Worm (Caenorhabditis elegans) whole organism, dauer: ENCODE results near the gene lin-22.
"Not testable (repeated sequence)": the region's sequence is repeated elsewhere in the genome, so short reads cannot be mapped to it uniquely, and the experiment has no call there.

Source experiments
- unc-62 ChIP-seq: sonication (generic microtip); optimal IDR thresholded peaks from 2 replicates; lab custom pipeline; 2017; ENCODE audit warnings: missing biosample characterization, missing genetic modification reagents, missing genetic modification characterization

lin-22 gene

DNA sequence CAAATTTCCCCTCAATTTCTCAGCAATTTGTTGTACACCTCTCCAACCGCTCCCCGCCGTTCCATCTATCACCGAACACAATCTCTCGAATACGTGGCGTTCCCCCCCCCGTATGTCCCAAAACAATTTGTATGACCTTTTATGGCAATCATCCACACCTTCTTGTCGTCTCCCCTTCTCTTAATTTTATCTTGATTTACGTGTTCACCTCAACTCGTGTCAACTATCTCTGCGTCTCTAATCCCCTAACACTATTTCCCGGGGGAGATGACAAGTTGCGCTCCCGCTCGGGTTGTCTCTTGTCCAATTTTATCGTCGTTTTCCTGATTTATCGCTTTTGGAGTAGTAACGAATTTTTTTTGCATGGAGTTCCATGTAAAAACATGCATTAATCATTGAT, 4.9 kb upstream of the lin-22 start:
- TF ChIP-seq unc-62 (GFP tag; lab: Kevin White, UChicago) = no peak

DNA sequence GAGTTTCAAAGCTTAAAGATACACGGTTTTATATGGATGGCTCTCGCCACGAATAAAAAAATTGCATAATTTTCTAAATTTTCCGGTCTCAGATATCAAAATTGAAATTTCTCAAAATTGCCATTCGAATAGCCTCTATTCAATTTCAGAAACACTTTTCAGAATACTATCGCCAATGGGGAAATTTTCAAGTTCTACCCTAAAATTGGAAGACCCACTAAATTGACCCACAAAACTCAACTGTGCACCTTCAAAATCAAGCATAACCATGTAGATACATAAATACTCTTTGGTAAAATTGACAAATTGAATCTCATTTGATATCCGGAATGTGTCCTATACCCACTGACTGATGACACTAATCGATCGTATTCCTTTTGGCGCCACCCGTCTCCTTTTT, 3.3 kb upstream of the lin-22 start:
- no peak for TF ChIP-seq unc-62 (GFP tag; lab: Kevin White, UChicago)

DNA sequence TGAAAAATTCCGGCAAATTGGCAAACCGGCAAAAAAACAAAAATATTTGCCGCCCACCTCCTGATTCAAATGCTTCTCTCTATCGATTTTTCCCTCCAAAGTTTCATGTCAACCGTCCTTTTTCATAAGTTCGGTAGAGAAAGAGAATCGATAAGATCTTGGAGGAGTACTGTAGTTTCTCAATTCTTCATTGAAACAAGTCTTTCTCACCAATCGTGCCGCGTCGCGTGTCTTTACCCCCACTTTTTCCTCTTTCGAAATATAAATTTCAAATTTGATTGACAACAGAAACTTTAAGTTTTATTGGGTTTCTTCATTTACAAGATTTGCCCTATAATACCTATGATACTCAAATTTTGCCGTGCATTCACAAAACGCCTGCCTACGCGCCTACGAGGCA, 950 bp upstream of the lin-22 start:
- no peak for TF ChIP-seq unc-62 (GFP tag; lab: Kevin White, UChicago)

DNA sequence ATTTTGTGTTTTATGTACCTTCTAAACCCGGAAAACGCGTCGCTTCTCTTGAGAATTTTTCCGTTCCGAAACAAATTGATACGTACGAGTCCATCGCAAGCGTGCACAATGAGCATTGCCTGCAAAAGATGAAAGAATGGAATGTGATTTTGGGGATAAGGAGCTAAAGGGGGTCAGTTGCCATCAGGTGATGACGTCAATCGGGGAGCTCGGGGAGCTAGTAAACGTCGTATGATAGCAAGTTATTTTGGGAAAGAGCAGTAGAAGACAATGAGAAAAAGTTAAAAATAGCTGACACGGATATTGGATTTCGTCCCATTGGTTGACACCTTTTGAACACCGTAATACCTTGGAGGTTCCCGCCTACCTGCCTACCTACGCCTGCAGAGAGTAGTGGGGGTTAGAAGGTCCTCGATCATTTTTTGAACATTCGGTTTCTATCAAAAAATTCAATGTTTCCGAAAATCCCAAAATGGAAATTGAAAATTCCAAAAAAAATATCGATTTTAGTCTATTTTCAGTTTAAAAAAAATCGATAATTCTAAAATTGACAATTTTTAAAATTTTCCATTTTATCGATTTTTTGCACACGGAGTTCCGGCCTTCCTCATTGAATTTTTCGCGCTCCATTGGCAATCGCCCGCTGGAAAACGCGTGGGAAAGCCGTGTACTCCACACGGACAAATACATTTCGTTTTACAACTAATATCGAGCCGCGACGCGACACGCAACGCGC, 6.5 kb downstream of the lin-22 start:
- TF ChIP-seq unc-62 (GFP tag; lab: Kevin White, UChicago) = no peak

DNA sequence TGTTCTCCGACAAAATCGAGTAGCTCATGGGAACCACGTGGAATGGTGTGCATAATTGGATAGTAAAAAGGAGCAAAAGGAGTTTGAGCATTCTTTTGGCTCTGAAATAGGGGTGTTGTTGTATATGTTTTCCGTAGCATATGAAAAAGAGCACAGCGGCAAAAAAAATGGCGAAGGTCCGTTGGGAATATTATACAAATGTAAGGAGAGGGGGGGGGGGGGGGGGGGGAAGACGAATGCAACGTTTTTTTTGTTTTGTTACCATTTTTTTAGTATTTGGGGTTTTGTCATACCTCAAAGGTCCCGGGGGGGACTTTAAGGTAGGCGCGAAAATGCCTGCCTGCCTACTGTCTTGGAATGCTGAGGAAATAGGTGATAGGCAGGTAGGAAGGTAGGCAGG, 9.3 kb downstream of the lin-22 start, which contains the start of gene ndnf-1:
TSS of gene ndnf-1 (minus strand) at position 101 of the 400 bp plus-strand sequence.
- TF ChIP-seq unc-62 (GFP tag; lab: Kevin White, UChicago) = no peak

DNA sequence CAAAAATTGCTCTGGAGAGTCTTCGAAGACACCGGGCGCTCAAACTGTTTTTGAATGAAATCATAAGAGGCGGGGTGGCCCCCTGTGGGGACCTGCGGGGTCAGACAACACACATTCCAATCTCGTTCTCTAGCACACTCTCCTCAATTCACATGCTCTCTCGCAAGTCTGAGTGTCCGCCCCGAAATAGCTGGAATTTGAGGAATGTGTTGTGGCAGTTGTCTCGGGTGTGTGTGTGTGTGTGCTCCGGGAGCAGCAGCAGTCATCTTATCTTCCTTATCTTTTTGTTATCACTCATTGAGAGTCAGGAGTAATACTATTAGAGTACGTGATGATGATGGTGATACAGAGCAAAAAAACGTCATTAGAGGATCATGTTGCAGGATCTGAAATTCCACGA, 10.3 kb downstream of the lin-22 start:
- TF ChIP-seq unc-62 (GFP tag; lab: Kevin White, UChicago) = no peak

DNA sequence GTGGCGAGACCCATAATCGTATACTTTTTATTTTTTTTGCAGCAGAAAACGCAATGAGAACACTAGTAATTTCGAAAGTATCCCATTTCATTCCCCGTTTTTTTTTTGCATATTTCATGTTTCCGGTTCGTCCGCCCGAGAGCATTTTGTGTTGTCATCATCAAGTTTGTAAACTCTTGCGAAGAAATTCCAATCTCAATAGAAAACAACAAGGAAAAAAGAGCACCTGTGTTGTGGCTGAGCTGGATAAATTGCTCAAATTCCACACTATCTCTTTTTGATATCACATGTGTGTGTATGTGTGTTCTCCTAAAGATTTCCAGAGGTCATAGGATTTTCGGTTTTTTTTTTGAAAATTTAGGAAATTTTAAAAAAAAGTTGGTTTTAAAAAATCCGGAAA, 12.5 kb downstream of the lin-22 start:
- no peak for TF ChIP-seq unc-62 (GFP tag; lab: Kevin White, UChicago)

DNA sequence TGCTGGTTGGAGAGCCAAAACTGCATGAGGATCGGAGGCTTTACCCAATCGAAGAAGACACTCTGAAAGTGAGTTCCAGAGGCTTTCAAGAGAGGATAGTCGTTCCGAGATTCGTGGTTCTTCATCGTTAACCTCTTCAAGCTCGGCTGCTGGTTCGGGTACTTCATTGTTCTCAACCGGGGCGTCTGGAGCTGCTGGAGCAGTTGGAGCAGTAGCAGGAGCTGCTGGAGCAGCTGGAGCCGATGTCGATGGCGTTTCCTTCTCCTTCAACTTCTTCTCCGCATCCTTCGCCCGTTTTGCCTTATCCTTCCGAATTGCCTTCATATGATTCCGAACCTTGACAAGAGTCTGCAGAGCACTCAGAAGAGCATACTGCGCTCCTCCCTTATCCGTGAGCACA, 15.8 kb downstream of the lin-22 start:
- TF ChIP-seq unc-62 (GFP tag; lab: Kevin White, UChicago) = no peak

DNA sequence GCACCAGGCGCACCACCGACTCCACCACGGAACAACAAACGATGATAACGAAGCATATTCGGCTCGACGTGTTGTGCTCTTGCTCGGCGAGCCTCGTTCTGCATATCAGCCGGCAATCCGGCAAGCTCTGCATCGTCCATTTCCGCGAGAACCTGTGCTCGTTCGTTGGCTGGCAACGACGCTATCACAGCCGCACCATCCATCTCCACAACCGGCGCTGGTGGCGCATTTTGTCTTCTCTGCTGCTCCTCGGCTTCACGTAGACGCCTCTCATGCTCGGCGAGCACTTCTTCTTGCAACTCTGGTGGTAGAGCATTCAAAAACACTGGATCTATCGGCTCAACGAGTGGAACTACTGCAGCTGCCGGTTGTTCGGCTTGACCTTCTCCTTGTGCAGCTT, 18.4 kb downstream of the lin-22 start:
- TF ChIP-seq unc-62 (GFP tag; lab: Kevin White, UChicago) = no peak

DNA sequence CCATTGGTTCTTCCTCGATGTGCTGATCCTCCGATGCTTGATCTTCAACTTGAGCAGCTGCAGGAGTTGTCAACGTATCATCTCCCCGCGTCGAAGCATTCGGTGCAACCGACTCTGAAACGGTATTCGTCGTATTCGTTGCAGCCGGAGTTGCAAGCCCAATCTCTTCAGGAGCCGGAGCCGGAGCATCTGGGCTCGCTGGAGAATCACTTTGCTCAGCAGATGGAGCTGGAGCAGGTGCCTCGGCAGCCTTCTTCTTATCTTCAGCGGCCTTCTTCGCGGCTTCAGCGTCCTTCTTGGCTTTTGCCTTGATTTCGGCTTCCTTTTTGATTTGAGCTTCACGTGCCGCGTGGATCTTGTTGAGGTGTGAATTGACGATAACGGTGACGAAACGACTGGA, 19.2 kb downstream of the lin-22 start:
- TF ChIP-seq unc-62 (GFP tag; lab: Kevin White, UChicago) = no peak

DNA sequence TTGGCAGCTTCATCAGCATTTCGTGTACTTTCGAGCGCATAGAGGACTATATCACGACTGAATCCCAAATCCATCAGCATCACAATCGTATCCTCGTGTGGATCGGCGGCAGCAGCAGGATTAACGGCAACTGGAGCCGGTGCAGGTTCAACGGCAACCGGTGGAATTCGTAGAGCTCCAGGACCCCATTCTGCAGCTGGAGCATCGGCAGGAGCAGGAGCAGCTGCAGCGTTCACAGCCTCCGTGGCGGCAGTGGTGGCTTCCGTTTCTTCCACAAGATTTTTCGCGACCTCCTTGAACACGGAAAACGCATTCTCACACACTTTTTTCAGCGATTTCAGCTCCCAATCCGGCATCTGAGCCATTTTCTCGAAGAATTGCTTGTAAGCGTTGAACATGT, 24.6 kb downstream of the lin-22 start:
- TF ChIP-seq unc-62 (GFP tag; lab: Kevin White, UChicago) = no peak

DNA sequence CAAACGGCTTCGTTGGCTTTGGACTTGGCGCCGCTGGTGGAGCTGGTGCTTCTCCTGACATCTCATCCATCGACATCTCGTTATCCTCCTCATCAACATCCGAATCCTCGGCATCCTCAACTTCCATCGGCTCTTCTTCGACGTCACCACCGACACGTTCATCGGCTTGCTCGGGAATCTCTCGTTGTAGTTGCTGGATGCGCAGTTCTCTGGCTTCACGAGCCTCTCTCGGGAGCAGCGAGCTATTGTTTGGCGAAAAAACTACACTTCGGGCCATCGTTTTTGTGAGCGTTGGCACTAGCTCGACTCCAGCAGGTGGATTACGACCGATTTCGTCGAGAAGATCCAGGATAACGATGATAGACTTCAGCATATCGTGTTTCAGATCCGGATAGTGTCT, 26.5 kb downstream of the lin-22 start:
- TF ChIP-seq unc-62 (GFP tag; lab: Kevin White, UChicago) = no peak

DNA sequence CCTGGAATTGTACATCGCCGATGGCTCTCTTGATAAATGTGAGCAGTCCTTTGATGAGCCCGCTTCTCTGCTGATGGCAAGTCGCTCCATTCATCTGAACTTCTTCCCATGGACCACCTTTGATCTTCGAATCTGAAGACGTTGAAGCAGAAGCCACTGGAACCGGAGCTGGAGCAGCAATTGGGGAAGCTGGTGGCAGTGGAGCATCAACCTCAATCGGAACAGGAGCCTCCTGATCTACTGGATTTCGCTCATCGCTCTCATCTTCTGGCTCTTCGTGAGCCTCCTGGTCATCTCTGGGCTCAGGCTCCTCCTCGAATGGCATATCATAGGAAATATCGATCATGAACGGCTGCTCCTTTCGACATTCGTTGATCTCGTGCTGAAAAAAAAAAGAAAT, 27.4 kb downstream of the lin-22 start:
- no peak for TF ChIP-seq unc-62 (GFP tag; lab: Kevin White, UChicago)

DNA sequence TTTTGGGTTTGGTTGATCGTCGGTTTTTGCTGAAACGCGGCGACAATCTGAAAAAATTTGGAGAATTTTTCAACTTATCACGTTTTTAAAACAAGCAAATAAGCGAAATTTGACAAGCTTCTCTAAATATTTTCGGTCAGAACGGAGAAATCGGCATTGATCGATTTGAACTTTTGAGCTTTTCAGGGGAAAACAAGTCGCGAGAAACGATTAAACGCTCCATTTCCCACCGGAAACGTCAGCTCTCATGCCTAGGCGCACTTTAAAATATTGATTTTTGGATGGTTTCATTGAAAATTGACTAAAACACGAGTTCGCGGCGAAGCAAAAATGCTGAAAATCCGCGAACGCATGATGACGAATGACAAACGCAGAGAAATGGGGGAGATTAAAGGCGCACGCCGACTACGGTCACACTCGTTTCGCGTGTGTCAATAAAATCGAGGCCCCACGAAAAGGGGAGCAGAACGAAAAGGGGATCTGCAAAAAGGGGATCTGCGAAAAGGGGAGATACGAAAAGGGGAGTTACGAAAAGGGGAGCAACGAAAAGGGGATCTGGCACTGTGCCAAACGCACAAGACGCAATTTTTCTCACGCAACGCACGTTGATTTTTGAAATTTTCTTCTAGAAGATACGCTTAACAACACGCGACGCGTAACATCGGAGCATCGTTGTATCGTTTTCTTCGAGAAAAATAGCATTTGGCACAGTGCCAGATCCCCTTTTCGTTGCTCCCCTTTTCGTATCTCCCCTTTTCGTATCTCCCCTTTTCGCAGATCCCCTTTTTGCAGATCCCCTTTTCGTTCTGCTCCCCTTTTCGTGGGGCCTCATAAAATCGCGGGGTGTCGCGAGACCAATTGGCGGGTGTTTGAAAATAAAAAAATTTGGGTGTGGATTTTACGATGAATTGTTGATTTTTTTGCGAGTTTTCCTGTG, 30.8 kb downstream of the lin-22 start, which contains the start of gene eel-1:
TSS of gene eel-1 (minus strand) at position 51 of the 937 bp plus-strand sequence.
- not testable (repeated sequence) for TF ChIP-seq unc-62 (GFP tag; lab: Kevin White, UChicago)

DNA sequence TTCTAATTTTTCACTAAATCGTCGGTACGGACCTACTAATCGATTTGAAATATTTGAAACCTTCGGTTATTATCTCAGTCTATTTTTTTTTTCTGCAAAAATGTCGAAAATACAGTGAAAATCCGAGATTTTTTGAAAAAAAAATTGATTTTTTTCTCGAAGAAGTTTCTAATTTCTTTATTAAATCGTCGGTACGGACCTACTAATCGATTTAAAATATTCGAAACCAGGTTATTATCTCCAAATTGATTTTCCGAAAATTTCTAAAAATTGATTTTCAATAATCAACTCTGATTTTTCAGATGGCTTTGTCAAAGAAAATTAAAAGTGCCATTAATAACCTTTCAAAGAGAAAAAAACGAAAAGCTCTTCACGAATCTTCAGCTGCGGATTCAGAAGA, 33.9 kb downstream of the lin-22 start, which contains the start of gene ivph-3:
TSS of gene ivph-3 (plus strand) at position 301 of the 400 bp plus-strand sequence.
- TF ChIP-seq unc-62 (GFP tag; lab: Kevin White, UChicago) = no peak

DNA sequence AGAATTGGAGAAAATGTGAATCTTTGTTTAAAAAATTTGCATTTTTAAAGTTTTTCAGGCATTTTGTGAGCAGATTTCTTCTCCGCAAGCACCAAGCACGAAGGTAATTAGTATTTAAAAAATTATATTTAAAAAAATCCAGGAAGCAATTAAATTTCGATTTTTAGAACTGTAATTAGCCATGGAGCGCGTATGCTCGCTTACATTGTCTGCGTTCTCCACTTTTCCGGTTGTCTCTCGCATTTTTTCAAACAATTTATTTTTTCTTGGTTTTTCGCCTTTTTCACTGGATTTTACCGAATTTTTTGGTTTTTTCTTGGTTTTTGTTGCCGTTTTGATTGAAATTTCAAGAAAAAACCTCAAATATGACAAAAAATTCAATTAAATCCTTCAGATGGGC, 35.8 kb downstream of the lin-22 start:
- no peak for TF ChIP-seq unc-62 (GFP tag; lab: Kevin White, UChicago)
